Fruit fly (Drosophila melanogaster) whole organism, embryonic: ENCODE measurements around the gene Sec8.

Source experiments
- Bdp1 ChIP-seq: fragments of 200-800 bp; sonication (Bioruptor generic); optimal IDR thresholded peaks from 3 replicates; lab custom pipeline; 2016; ENCODE audit warnings: missing biosample characterization, missing genetic modification characterization
- CG10147 ChIP-seq: fragments of 200-800 bp; sonication (Bioruptor generic); optimal IDR thresholded peaks from 2 replicates; lab custom pipeline; 2019; ENCODE audit warnings: missing biosample characterization, mild to moderate bottlenecking, missing genetic modification characterization, moderate library complexity
- CG10274 ChIP-seq: fragments of 200-800 bp; sonication (Bioruptor generic); optimal IDR thresholded peaks from 3 replicates; lab custom pipeline; 2017; ENCODE audit warnings: missing biosample characterization, mild to moderate bottlenecking, missing genetic modification characterization
- CG11504 ChIP-seq: fragments of 200-800 bp; sonication (Bioruptor generic); optimal IDR thresholded peaks from 3 replicates; lab custom pipeline; 2019; ENCODE audit warnings: missing biosample characterization, mild to moderate bottlenecking, missing genetic modification characterization, moderate library complexity
- CG12104 ChIP-seq: fragments of 200-800 bp; sonication (Bioruptor generic); optimal IDR thresholded peaks from 3 replicates; lab custom pipeline; 2016; ENCODE audit warnings: missing biosample characterization, missing genetic modification characterization
- CG12155 ChIP-seq: fragments of 200-800 bp; sonication (Bioruptor generic); optimal IDR thresholded peaks from 3 replicates; lab custom pipeline; 2016; ENCODE audit warnings: missing biosample characterization, missing genetic modification characterization
- CG12769 ChIP-seq: fragments of 200-800 bp; sonication (Bioruptor generic); optimal IDR thresholded peaks from 2 replicates; lab custom pipeline; 2019; ENCODE audit warnings: missing biosample characterization, mild to moderate bottlenecking, missing genetic modification characterization, moderate library complexity
- CG1603 ChIP-seq: fragments of 200-800 bp; sonication (Bioruptor generic); optimal IDR thresholded peaks from 2 replicates; lab custom pipeline; 2019; ENCODE audit warnings: missing biosample characterization, mild to moderate bottlenecking, missing genetic modification characterization, moderate library complexity
- CG3065 ChIP-seq: fragments of 200-800 bp; sonication (Bioruptor generic); optimal IDR thresholded peaks from 2 replicates; lab custom pipeline; 2016; ENCODE audit warnings: missing biosample characterization, missing genetic modification characterization
- CG32532 ChIP-seq: fragments of 200-800 bp; sonication (Bioruptor generic); IDR thresholded peaks from 2 replicates; pipeline ENCODE4 v1.3.6; 2022; ENCODE audit warnings: missing biosample characterization, missing genetic modification characterization
- CG34224 ChIP-seq: fragments of 200-800 bp; sonication (Bioruptor generic); IDR thresholded peaks from 3 replicates; pipeline ENCODE4 v1.3.6; 2022; ENCODE audit warnings: missing biosample characterization, missing genetic modification characterization; ENCODE audit not compliant: partially characterized antibody
- CG34376 ChIP-seq: fragments of 200-800 bp; sonication (Bioruptor generic); optimal IDR thresholded peaks from 2 replicates; lab custom pipeline; 2018; ENCODE audit warnings: missing biosample characterization, mild to moderate bottlenecking, missing genetic modification characterization
- CG3838 ChIP-seq: fragments of 200-800 bp; sonication (Bioruptor generic); optimal IDR thresholded peaks from 3 replicates; lab custom pipeline; 2016; ENCODE audit warnings: missing biosample characterization, missing genetic modification characterization
- CG4707 ChIP-seq: fragments of 200-800 bp; sonication (Bioruptor generic); optimal IDR thresholded peaks from 2 replicates; lab custom pipeline; 2018; ENCODE audit warnings: missing biosample characterization, mild to moderate bottlenecking, missing genetic modification characterization, moderate library complexity
- CG4730 ChIP-seq: fragments of 200-800 bp; sonication (Bioruptor generic); IDR thresholded peaks from 2 replicates; pipeline ENCODE4 v1.3.6; 2022; ENCODE audit warnings: missing biosample characterization, missing genetic modification characterization
- CG4854 ChIP-seq: fragments of 200-800 bp; sonication (Bioruptor generic); optimal IDR thresholded peaks from 2 replicates; lab custom pipeline; 2016; ENCODE audit warnings: missing biosample characterization, missing genetic modification characterization, inconsistent platforms
- CG6791 ChIP-seq: fragments of 200-800 bp; sonication (Bioruptor generic); IDR thresholded peaks from 3 replicates; pipeline ENCODE4 v1.3.6; 2022; ENCODE audit warnings: missing biosample characterization, missing genetic modification characterization; ENCODE audit not compliant: partially characterized antibody
- CG7271 ChIP-seq: fragments of 200-800 bp; sonication (Bioruptor generic); optimal IDR thresholded peaks from 2 replicates; lab custom pipeline; 2018; ENCODE audit warnings: missing biosample characterization, mild to moderate bottlenecking, missing genetic modification characterization, moderate library complexity
- CG8281 ChIP-seq: fragments of 200-800 bp; sonication (Bioruptor generic); optimal IDR thresholded peaks from 2 replicates; lab custom pipeline; 2018; ENCODE audit warnings: missing biosample characterization, mild to moderate bottlenecking, missing genetic modification characterization, moderate library complexity
- CG8478 ChIP-seq: fragments of >200 bp; optimal IDR thresholded peaks from 2 replicates; lab custom pipeline; 2018
- CG8765 ChIP-seq: fragments of 200-800 bp; sonication (Bioruptor generic); IDR thresholded peaks from 2 replicates; pipeline ENCODE4 v1.3.6; 2022; ENCODE audit warnings: missing biosample characterization, missing genetic modification characterization
- CG8924 ChIP-seq: fragments of 200-800 bp; optimal IDR thresholded peaks from 3 replicates; lab custom pipeline; 2019; ENCODE audit warnings: missing biosample characterization, mild to moderate bottlenecking, missing genetic modification characterization, moderate library complexity
- Chrac-16 ChIP-seq: fragments of 200-800 bp; sonication (Bioruptor generic); optimal IDR thresholded peaks from 3 replicates; lab custom pipeline; 2016; ENCODE audit warnings: missing biosample characterization, missing genetic modification characterization
- Dll ChIP-seq: fragments of 200-800 bp; sonication (Bioruptor generic); IDR thresholded peaks from 4 replicates; pipeline ENCODE4 v1.3.6; 2022; ENCODE audit warnings: missing biosample characterization, missing genetic modification characterization; ENCODE audit not compliant: partially characterized antibody
- Fer2 ChIP-seq: fragments of 200-800 bp; sonication (Bioruptor generic); optimal IDR thresholded peaks from 2 replicates; lab custom pipeline; 2018; ENCODE audit warnings: missing biosample characterization, mild to moderate bottlenecking, missing genetic modification characterization, moderate library complexity
- Gug ChIP-seq: fragments of 200-800 bp; sonication (Bioruptor generic); IDR thresholded peaks from 4 replicates; pipeline ENCODE4 v1.3.6; 2022; ENCODE audit warnings: missing biosample characterization, missing genetic modification characterization
- MESR4 ChIP-seq: fragments of 200-800 bp; sonication (Bioruptor generic); optimal IDR thresholded peaks from 2 replicates; lab custom pipeline; 2018; ENCODE audit warnings: missing biosample characterization, mild to moderate bottlenecking, missing genetic modification characterization, moderate library complexity
- Meics ChIP-seq: fragments of 200-800 bp; sonication (Bioruptor generic); optimal IDR thresholded peaks from 2 replicates; lab custom pipeline; 2017; ENCODE audit warnings: missing biosample characterization, mild to moderate bottlenecking, missing genetic modification characterization
- Optix ChIP-seq: fragments of 200-800 bp; sonication (Bioruptor generic); IDR thresholded peaks from 3 replicates; pipeline ENCODE4 v1.3.6; 2022; ENCODE audit warnings: missing biosample characterization, missing genetic modification characterization
- Sin3A ChIP-seq: fragments of >200 bp; optimal IDR thresholded peaks from 2 replicates; lab custom pipeline; 2018
- Sox102F ChIP-seq: fragments of 200-800 bp; sonication (Bioruptor generic); optimal IDR thresholded peaks from 2 replicates; lab custom pipeline; 2018; ENCODE audit warnings: missing biosample characterization, mild to moderate bottlenecking, missing genetic modification characterization, moderate library complexity
- Sry-δ ChIP-seq: fragments of 200-800 bp; sonication (Bioruptor generic); optimal IDR thresholded peaks from 2 replicates; lab custom pipeline; 2016; ENCODE audit warnings: missing biosample characterization, missing genetic modification characterization
- Ssrp ChIP-seq: fragments of 200-800 bp; sonication (Bioruptor generic); optimal IDR thresholded peaks from 2 replicates; lab custom pipeline; 2018; ENCODE audit warnings: missing biosample characterization, mild to moderate bottlenecking, missing genetic modification characterization, moderate library complexity
- cato ChIP-seq: fragments of 200-800 bp; sonication (Bioruptor generic); optimal IDR thresholded peaks from 2 replicates; lab custom pipeline; 2016; ENCODE audit warnings: missing biosample characterization, missing genetic modification characterization, borderline replicate concordance
- caup ChIP-seq: fragments of 200-800 bp; sonication (Bioruptor generic); optimal IDR thresholded peaks from 3 replicates; lab custom pipeline; 2017; ENCODE audit warnings: missing biosample characterization, mild to moderate bottlenecking, missing genetic modification characterization, moderate library complexity; ENCODE audit not compliant: severe bottlenecking
- ci ChIP-seq: fragments of 200-800 bp; sonication (Bioruptor generic); IDR thresholded peaks from 3 replicates; pipeline ENCODE4 v1.3.6; 2022; ENCODE audit warnings: missing biosample characterization, missing genetic modification characterization
- ems ChIP-seq: fragments of 200-800 bp; sonication (Bioruptor generic); optimal IDR thresholded peaks from 3 replicates; lab custom pipeline; 2016; ENCODE audit warnings: missing biosample characterization, missing genetic modification characterization
- gt ChIP-seq: fragments of 200-800 bp; sonication (Bioruptor generic); IDR thresholded peaks from 2 replicates; pipeline ENCODE4 v1.3.6; 2022; ENCODE audit warnings: missing biosample characterization, missing genetic modification characterization
- h ChIP-seq: fragments of >200 bp; optimal IDR thresholded peaks from 2 replicates; lab custom pipeline; 2017
- hb ChIP-seq: fragments of 200-800 bp; sonication (Bioruptor generic); IDR thresholded peaks from 3 replicates; pipeline ENCODE4 v1.3.6; 2022; ENCODE audit warnings: missing biosample characterization, missing genetic modification characterization; ENCODE audit not compliant: partially characterized antibody
- ken ChIP-seq: fragments of 200-800 bp; sonication (Bioruptor generic); IDR thresholded peaks from 3 replicates; pipeline ENCODE4 v1.3.6; 2022; ENCODE audit warnings: missing biosample characterization, missing genetic modification characterization
- mld ChIP-seq: fragments of 200-800 bp; sonication (Bioruptor generic); IDR thresholded peaks from 3 replicates; pipeline ENCODE4 v1.3.6; 2022; ENCODE audit warnings: missing biosample characterization, missing genetic modification characterization; ENCODE audit not compliant: partially characterized antibody
- oc ChIP-seq: fragments of 200-800 bp; sonication (Bioruptor generic); optimal IDR thresholded peaks from 2 replicates; lab custom pipeline; 2018; ENCODE audit warnings: missing biosample characterization, mild to moderate bottlenecking, missing genetic modification characterization, moderate library complexity
- pnt ChIP-seq: fragments of 200-800 bp; sonication (Bioruptor generic); optimal IDR thresholded peaks from 3 replicates; lab custom pipeline; 2016; ENCODE audit warnings: missing biosample characterization, missing genetic modification characterization
- salm ChIP-seq: fragments of 200-800 bp; sonication (Bioruptor generic); optimal IDR thresholded peaks from 2 replicates; lab custom pipeline; 2018; ENCODE audit warnings: missing biosample characterization, mild to moderate bottlenecking, missing genetic modification characterization
- sima ChIP-seq: fragments of 200-800 bp; sonication (Bioruptor generic); optimal IDR thresholded peaks from 2 replicates; lab custom pipeline; 2016; ENCODE audit warnings: missing biosample characterization, missing genetic modification characterization
- sna ChIP-seq: fragments of 200-800 bp; sonication (Bioruptor generic); IDR thresholded peaks from 2 replicates; pipeline ENCODE4 v1.3.6; 2022; ENCODE audit warnings: missing biosample characterization, missing genetic modification characterization; ENCODE audit not compliant: partially characterized antibody
- trh ChIP-seq: fragments of 200-800 bp; sonication (Bioruptor generic); optimal IDR thresholded peaks from 2 replicates; lab custom pipeline; 2016; ENCODE audit warnings: missing biosample characterization, missing genetic modification characterization
- twi ChIP-seq: fragments of 200-800 bp; optimal IDR thresholded peaks from 2 replicates; lab custom pipeline; 2019; ENCODE audit warnings: missing biosample characterization, mild to moderate bottlenecking, missing genetic modification characterization, moderate library complexity
- usp ChIP-seq: fragments of >200 bp; optimal IDR thresholded peaks from 2 replicates; lab custom pipeline; 2017; ENCODE audit warnings: missing biosample characterization, missing genetic modification characterization
- zen ChIP-seq: fragments of 200-800 bp; sonication (Bioruptor generic); optimal IDR thresholded peaks from 3 replicates; lab custom pipeline; 2018; ENCODE audit warnings: missing biosample characterization, mild to moderate bottlenecking, missing genetic modification characterization, moderate library complexity

Sec8 gene

DNA sequence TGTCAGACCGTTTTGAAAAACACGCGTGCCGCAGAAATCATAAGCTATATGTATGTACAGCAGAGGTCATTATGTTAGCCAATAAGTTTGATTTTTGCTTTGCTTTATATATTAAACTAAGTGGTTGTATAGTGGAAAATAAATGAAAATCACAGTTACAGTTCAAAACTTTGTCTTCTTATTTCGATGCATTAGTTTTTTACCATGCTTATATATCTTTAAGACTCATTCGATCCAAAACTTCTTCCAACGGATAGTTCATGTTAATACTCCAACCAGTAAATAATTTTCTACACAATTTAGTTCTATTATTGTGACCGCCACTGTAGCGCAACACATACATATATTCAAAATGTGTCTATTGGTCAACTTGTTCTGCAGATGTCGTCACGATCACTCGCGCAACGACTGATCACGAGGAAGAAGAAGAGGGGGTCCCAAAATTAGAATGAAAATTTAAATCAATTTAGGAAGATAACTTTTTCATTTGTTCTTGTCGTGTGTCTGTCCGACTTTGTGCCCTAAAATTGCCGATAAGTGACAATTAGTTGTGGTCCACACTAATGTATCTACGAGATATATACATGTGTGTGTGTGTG is 53.2 kb downstream of the Sec8 start (continued):
- peak; percentile 50 for TF ChIP-seq CG32532 (GFP tag; lab: Robert Waterston, UW)
- TF ChIP-seq CG10274 (GFP tag; lab: Kevin White, UChicago) = peak; percentile 19
- TF ChIP-seq CG8281 (tag; lab: Kevin White, UChicago) = peak; percentile 48
- TF ChIP-seq CG8478 = no peak
- TF ChIP-seq CG3065 (GFP tag; lab: Kevin White, UChicago) = no peak
- TF ChIP-seq Chrac-16 (GFP tag; lab: Kevin White, UChicago) = peak; percentile 48
- no peak for TF ChIP-seq CG34224 (GFP tag; lab: Robert Waterston, UW)
- peak; percentile 38; the same call in 1 of the 2 replicates for TF ChIP-seq gt (GFP tag; lab: Robert Waterston, UW)
- TF ChIP-seq oc (tag; lab: Kevin White, UChicago) = peak; percentile 20
- no peak for TF ChIP-seq ken (GFP tag; lab: Robert Waterston, UW)
- no peak for TF ChIP-seq twi (tag; lab: Kevin White, UChicago)
- no peak for TF ChIP-seq Optix (GFP tag; lab: Robert Waterston, UW)
- no peak for TF ChIP-seq CG3838 (GFP tag; lab: Kevin White, UChicago)
- TF ChIP-seq Bdp1 (GFP tag; lab: Kevin White, UChicago) = no peak
- no peak for TF ChIP-seq CG4707
- TF ChIP-seq Gug = peak; percentile 30; the same call in 1 of the 4 replicates
- no peak for TF ChIP-seq CG11504 (tag; lab: Kevin White, UChicago)
- TF ChIP-seq pnt (GFP tag; lab: Kevin White, UChicago) = no peak
- TF ChIP-seq hb (GFP tag; lab: Robert Waterston, UW) = no peak
- no peak for TF ChIP-seq zen (tag; lab: Kevin White, UChicago)
- TF ChIP-seq salm (tag; lab: Kevin White, UChicago) = peak; percentile 24
- TF ChIP-seq CG10147 (GFP tag; lab: Kevin White, UChicago) = peak; percentile 72
- peak; percentile 81 for TF ChIP-seq CG8924 (tag; lab: Kevin White, UChicago)
- TF ChIP-seq Sin3A = no peak
- TF ChIP-seq mld (GFP tag; lab: Robert Waterston, UW) = no peak
- TF ChIP-seq caup (GFP tag; lab: Kevin White, UChicago) = peak; percentile 50
- no peak for TF ChIP-seq CG6791 (GFP tag; lab: Robert Waterston, UW)
- no peak for TF ChIP-seq Fer2 (tag; lab: Kevin White, UChicago)
- no peak for TF ChIP-seq CG4730 (GFP tag; lab: Robert Waterston, UW)
- TF ChIP-seq ems (GFP tag; lab: Kevin White, UChicago) = peak; percentile 48
- TF ChIP-seq Sry-δ = no peak
- no peak for TF ChIP-seq Dll
- peak; percentile 58; the same call in 2 of the 3 replicates for TF ChIP-seq ci
- TF ChIP-seq Sox102F (GFP tag; lab: Kevin White, UChicago) = peak; percentile 71
- TF ChIP-seq CG12769 (tag; lab: Kevin White, UChicago) = no peak
- TF ChIP-seq CG12104 (GFP tag; lab: Kevin White, UChicago) = peak; percentile 29
- no peak for TF ChIP-seq h (lab: Kevin White, UChicago)
- TF ChIP-seq MESR4 = no peak
- no peak for TF ChIP-seq CG7271 (tag; lab: Kevin White, UChicago)
- TF ChIP-seq CG12155 (GFP tag; lab: Kevin White, UChicago) = peak; percentile 36
- TF ChIP-seq CG1603 (tag; lab: Kevin White, UChicago) = no peak
- peak; percentile 49; the same call in 1 of the 2 replicates for TF ChIP-seq CG8765 (GFP tag; lab: Robert Waterston, UW)
- TF ChIP-seq Meics (GFP tag; lab: Kevin White, UChicago) = peak; percentile 68
- no peak for TF ChIP-seq CG34376 (GFP tag; lab: Kevin White, UChicago)
- TF ChIP-seq trh = no peak
- TF ChIP-seq CG4854 = no peak
- no peak for TF ChIP-seq sna (GFP tag; lab: Robert Waterston, UW)
- TF ChIP-seq cato = peak; percentile 36
- TF ChIP-seq sima (GFP tag; lab: Kevin White, UChicago) = no peak
- no peak for TF ChIP-seq usp (GFP tag; lab: Kevin White, UChicago)
- TF ChIP-seq Ssrp (tag; lab: Kevin White, UChicago) = peak; percentile 63
